Fruit fly (Drosophila melanogaster) whole organism, adult: ENCODE measurements around the gene Plap.

Experiments
- CG14711 ChIP-seq: fragments of 200-800 bp; sonication (Bioruptor generic); optimal IDR thresholded peaks from 2 replicates; lab custom pipeline; 2018; ENCODE audit warnings: missing biosample characterization, mild to moderate bottlenecking, missing genetic modification characterization, moderate library complexity
- CG1620 ChIP-seq: fragments of 200-800 bp; sonication (Bioruptor generic); optimal IDR thresholded peaks from 2 replicates; lab custom pipeline; 2016; ENCODE audit warnings: missing biosample characterization, missing genetic modification characterization
- CG33017 ChIP-seq: fragments of 200-800 bp; sonication (Bioruptor generic); optimal IDR thresholded peaks from 2 replicates; lab custom pipeline; 2018; ENCODE audit warnings: missing biosample characterization, mild to moderate bottlenecking, missing genetic modification characterization, moderate library complexity
- CG7045 ChIP-seq: fragments of 200-800 bp; sonication (Bioruptor generic); optimal IDR thresholded peaks from 2 replicates; lab custom pipeline; 2017; ENCODE audit warnings: missing biosample characterization, mild to moderate bottlenecking, missing genetic modification characterization
- CG7101 ChIP-seq: fragments of 200-800 bp; sonication (Bioruptor generic); optimal IDR thresholded peaks from 2 replicates; lab custom pipeline; 2018; ENCODE audit warnings: missing biosample characterization, mild to moderate bottlenecking, missing genetic modification characterization, moderate library complexity
- Clk ChIP-seq: fragments of 200-800 bp; sonication (Bioruptor generic); optimal IDR thresholded peaks from 2 replicates; lab custom pipeline; 2017; ENCODE audit warnings: missing biosample characterization, missing genetic modification characterization
- Hr96 ChIP-seq: fragments of 200-800 bp; sonication (Bioruptor generic); optimal IDR thresholded peaks from 2 replicates; lab custom pipeline; 2016; ENCODE audit warnings: missing biosample characterization, missing genetic modification characterization
- Mnt ChIP-seq: fragments of 200-800 bp; sonication (Bioruptor generic); optimal IDR thresholded peaks from 2 replicates; lab custom pipeline; 2016; ENCODE audit warnings: missing biosample characterization, mild to moderate bottlenecking, missing genetic modification characterization
- bab1 ChIP-seq: fragments of 200-800 bp; sonication (Bioruptor generic); optimal IDR thresholded peaks from 3 replicates; lab custom pipeline; 2019; ENCODE audit warnings: missing biosample characterization, mild to moderate bottlenecking, missing genetic modification characterization, moderate library complexity
- cic ChIP-seq: fragments of 200-800 bp; sonication (Bioruptor generic); optimal IDR thresholded peaks from 2 replicates; lab custom pipeline; 2017; ENCODE audit warnings: missing biosample characterization, mild to moderate bottlenecking, missing genetic modification characterization, moderate library complexity
- kay ChIP-seq: fragments of 200-800 bp; sonication (Bioruptor generic); peaks from one replicate; lab custom pipeline; 2016; ENCODE audit warnings: missing biosample characterization, missing genetic modification characterization, borderline replicate concordance
- ovo ChIP-seq: fragments of 200-800 bp; sonication (Bioruptor generic); optimal IDR thresholded peaks from 2 replicates; lab custom pipeline; 2016; ENCODE audit warnings: missing biosample characterization, missing genetic modification characterization
- pad ChIP-seq: fragments of 200-800 bp; sonication (Bioruptor generic); optimal IDR thresholded peaks from 3 replicates; lab custom pipeline; 2017; ENCODE audit warnings: missing biosample characterization, missing genetic modification characterization, mild to moderate bottlenecking, moderate library complexity, missing genetic modification reagents
- toe ChIP-seq: fragments of 200-800 bp; sonication (Bioruptor generic); optimal IDR thresholded peaks from 2 replicates; lab custom pipeline; 2016; ENCODE audit warnings: missing biosample characterization, missing genetic modification characterization

DNA sequence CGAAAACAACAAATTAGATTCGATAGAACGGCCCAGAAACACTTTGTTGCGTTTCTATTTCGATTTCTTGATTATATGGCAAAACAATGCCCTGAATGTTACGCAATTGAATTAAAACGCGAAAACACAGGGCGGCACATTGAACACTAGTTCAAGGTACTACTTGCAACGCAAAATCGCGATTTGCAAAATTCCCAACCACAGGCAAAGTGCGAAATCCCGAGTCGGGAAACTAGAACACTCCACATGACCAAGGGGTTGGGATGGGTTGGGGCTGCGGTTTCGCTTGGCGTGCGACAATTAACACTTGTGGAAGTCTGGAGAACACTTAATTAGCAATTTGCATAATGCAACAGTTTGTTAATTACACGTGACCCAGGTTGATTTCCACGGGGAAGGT lies 45.9 kb downstream of the Plap start:
- TF ChIP-seq kay (no peak), CG14711 (tag; lab: Kevin White, UChicago) (no peak), cic (no peak), toe (GFP tag; lab: Kevin White, UChicago) (no peak), CG1620 (GFP tag; lab: Kevin White, UChicago) (no peak), Hr96 (GFP tag; lab: Kevin White, UChicago) (no peak), CG33017 (tag; lab: Kevin White, UChicago) (peak; percentile 41), CG7101 (no peak), CG7045 (GFP tag; lab: Kevin White, UChicago) (peak; percentile 17), Mnt (GFP tag; lab: Kevin White, UChicago) (no peak), pad (GFP tag; lab: Kevin White, UChicago) (no peak), ovo (GFP tag; lab: Kevin White, UChicago) (no peak), Clk (GFP tag; lab: Kevin White, UChicago) (peak; percentile 34), bab1 (GFP tag; lab: Kevin White, UChicago) (no peak)
